Fruit fly (Drosophila melanogaster) whole organism, embryonic: Measurements from ENCODE around the gene EloB.

ENCODE experiments used
- Atf3 ChIP-seq: fragments of 200-800 bp; sonication (Bioruptor generic); optimal IDR thresholded peaks from 3 replicates; lab custom pipeline; 2016; ENCODE audit warnings: missing biosample characterization, missing genetic modification characterization
- C15 ChIP-seq: fragments of 200-800 bp; sonication (Bioruptor generic); IDR thresholded peaks from 3 replicates; pipeline ENCODE4 v1.3.6; 2022; ENCODE audit warnings: missing biosample characterization, missing genetic modification characterization
- CG11398 ChIP-seq: fragments of 200-800 bp; sonication (Bioruptor generic); optimal IDR thresholded peaks from 2 replicates; lab custom pipeline; 2016; ENCODE audit warnings: missing biosample characterization, missing genetic modification characterization
- CG11456 ChIP-seq: fragments of 200-800 bp; sonication (Bioruptor generic); IDR thresholded peaks from 3 replicates; pipeline ENCODE4 v1.3.6; 2022; ENCODE audit warnings: missing biosample characterization, missing genetic modification characterization
- CG12769 ChIP-seq: fragments of 200-800 bp; sonication (Bioruptor generic); optimal IDR thresholded peaks from 2 replicates; lab custom pipeline; 2019; ENCODE audit warnings: missing biosample characterization, mild to moderate bottlenecking, missing genetic modification characterization, moderate library complexity
- CG13287 ChIP-seq: fragments of 200-800 bp; sonication (Bioruptor generic); IDR thresholded peaks from 2 replicates; pipeline ENCODE4 v1.3.6; 2022; ENCODE audit warnings: missing biosample characterization, missing genetic modification characterization; ENCODE audit not compliant: partially characterized antibody
- CG16813 ChIP-seq: fragments of 200-800 bp; sonication (Bioruptor generic); IDR thresholded peaks from 3 replicates; pipeline ENCODE4 v1.3.6; 2022; ENCODE audit warnings: missing biosample characterization, missing genetic modification characterization; ENCODE audit not compliant: partially characterized antibody
- CG17568 ChIP-seq: fragments of 200-800 bp; sonication (Bioruptor generic); optimal IDR thresholded peaks from 2 replicates; lab custom pipeline; 2018; ENCODE audit warnings: missing biosample characterization, mild to moderate bottlenecking, missing genetic modification characterization, moderate library complexity
- CG17802 ChIP-seq: fragments of 200-800 bp; sonication (Bioruptor generic); optimal IDR thresholded peaks from 2 replicates; lab custom pipeline; 2018; ENCODE audit warnings: missing biosample characterization, mild to moderate bottlenecking, missing genetic modification characterization, moderate library complexity
- CG2116 ChIP-seq: fragments of 200-800 bp; sonication (Bioruptor generic); optimal IDR thresholded peaks from 3 replicates; lab custom pipeline; 2018; ENCODE audit warnings: missing biosample characterization, mild to moderate bottlenecking, missing genetic modification characterization
- CG30020 ChIP-seq: fragments of 200-800 bp; optimal IDR thresholded peaks from 2 replicates; lab custom pipeline; 2019; ENCODE audit warnings: missing biosample characterization, mild to moderate bottlenecking, missing genetic modification characterization, moderate library complexity
- CG3163 ChIP-seq: fragments of 200-800 bp; sonication (Bioruptor generic); optimal IDR thresholded peaks from 3 replicates; lab custom pipeline; 2016; ENCODE audit warnings: missing biosample characterization, missing genetic modification characterization
- CG33213 ChIP-seq: fragments of 200-800 bp; sonication (Bioruptor generic); optimal IDR thresholded peaks from 3 replicates; lab custom pipeline; 2016; ENCODE audit warnings: missing biosample characterization, missing genetic modification characterization
- CG34422 ChIP-seq: fragments of 200-800 bp; sonication (Bioruptor generic); IDR thresholded peaks from 3 replicates; pipeline ENCODE4 v1.3.6; 2022; ENCODE audit warnings: missing biosample characterization, missing genetic modification characterization
- CG6175 ChIP-seq: fragments of 200-800 bp; sonication (Bioruptor generic); IDR thresholded peaks from 3 replicates; pipeline ENCODE4 v1.3.6; 2022; ENCODE audit warnings: missing biosample characterization, missing genetic modification characterization
- CG8478 ChIP-seq: fragments of >200 bp; optimal IDR thresholded peaks from 2 replicates; lab custom pipeline; 2018
- CTCF ChIP-seq: fragments of 200-800 bp; sonication (Bioruptor generic); optimal IDR thresholded peaks from 2 replicates; lab custom pipeline; 2017; ENCODE audit warnings: missing biosample characterization, mild to moderate bottlenecking, missing genetic modification characterization, moderate library complexity
- Dip2 ChIP-seq: fragments of 200-800 bp; sonication (Bioruptor generic); IDR thresholded peaks from 2 replicates; pipeline ENCODE4 v1.3.6; 2022; ENCODE audit warnings: missing biosample characterization, missing genetic modification characterization
- Dref ChIP-seq: fragments of 200-800 bp; sonication (Bioruptor generic); IDR thresholded peaks from 2 replicates; pipeline ENCODE4 v1.3.6; 2022; ENCODE audit warnings: missing biosample characterization, missing genetic modification characterization
- Lim3 ChIP-seq: fragments of 200-800 bp; sonication (Bioruptor generic); IDR thresholded peaks from 2 replicates; pipeline ENCODE4 v1.3.6; 2022; ENCODE audit warnings: missing biosample characterization, missing genetic modification characterization
- Max ChIP-seq: fragments of 200-800 bp; sonication (Bioruptor generic); optimal IDR thresholded peaks from 2 replicates; lab custom pipeline; 2016; ENCODE audit warnings: missing biosample characterization, mild to moderate bottlenecking, missing genetic modification characterization
- NFAT ChIP-seq: fragments of 200-800 bp; sonication (Bioruptor generic); IDR thresholded peaks from 2 replicates; pipeline ENCODE4 v1.3.6; 2022; ENCODE audit warnings: missing biosample characterization, missing genetic modification characterization
- Opbp ChIP-seq: fragments of 200-800 bp; sonication (Bioruptor generic); IDR thresholded peaks from 3 replicates; pipeline ENCODE4 v1.3.6; 2022; ENCODE audit warnings: missing biosample characterization, missing genetic modification characterization; ENCODE audit not compliant: partially characterized antibody
- Poxn ChIP-seq: fragments of 200-800 bp; sonication (Bioruptor generic); IDR thresholded peaks from 2 replicates; pipeline ENCODE4 v1.3.6; 2022; ENCODE audit warnings: missing biosample characterization, missing genetic modification characterization
- Taf1 ChIP-seq: fragments of 200-800 bp; sonication (Bioruptor generic); IDR thresholded peaks from 2 replicates; pipeline ENCODE4 v1.3.6; 2022; ENCODE audit warnings: missing biosample characterization, missing genetic modification characterization
- aop ChIP-seq: fragments of 200-800 bp; sonication (Bioruptor generic); IDR thresholded peaks from 2 replicates; pipeline ENCODE4 v1.3.6; 2022; ENCODE audit warnings: missing biosample characterization, missing genetic modification characterization
- chm ChIP-seq: fragments of 200-800 bp; sonication (Bioruptor generic); IDR thresholded peaks from 2 replicates; pipeline ENCODE4 v1.3.6; 2022; ENCODE audit warnings: missing biosample characterization, missing genetic modification characterization
- crp ChIP-seq, 2 experiments: fragments of 200-800 bp; sonication (Bioruptor generic); optimal IDR thresholded peaks; 2 replicates in 1 of 2; 3 replicates in 1 of 2; lab custom pipeline; 2017; ENCODE audit warnings: missing biosample characterization in 2 of 2, missing genetic modification characterization in 2 of 2, mild to moderate bottlenecking in 1 of 2, moderate library complexity in 1 of 2
- dan ChIP-seq: fragments of 200-800 bp; sonication (Bioruptor generic); IDR thresholded peaks from 2 replicates; pipeline ENCODE4 v1.3.6; 2022; ENCODE audit warnings: missing biosample characterization, missing genetic modification characterization
- danr ChIP-seq: fragments of 200-800 bp; sonication (Bioruptor generic); IDR thresholded peaks from 2 replicates; pipeline ENCODE4 v1.3.6; 2022; ENCODE audit warnings: missing biosample characterization, missing genetic modification characterization
- dpn ChIP-seq, 2 experiments: fragments of 200-800 bp; sonication (Bioruptor generic); optimal IDR thresholded peaks; 3 replicates each; lab custom pipeline; 2016; ENCODE audit warnings: missing biosample characterization in 2 of 2, missing genetic modification characterization in 2 of 2
- en ChIP-seq: fragments of 200-800 bp; sonication (Bioruptor generic); optimal IDR thresholded peaks from 2 replicates; lab custom pipeline; 2016; ENCODE audit warnings: missing biosample characterization, missing genetic modification characterization
- fd102C ChIP-seq: fragments of 200-800 bp; sonication (Bioruptor generic); optimal IDR thresholded peaks from 2 replicates; lab custom pipeline; 2018; ENCODE audit warnings: missing biosample characterization, mild to moderate bottlenecking, missing genetic modification characterization, moderate library complexity
- grau ChIP-seq: fragments of 200-800 bp; optimal IDR thresholded peaks from 3 replicates; lab custom pipeline; 2019; ENCODE audit warnings: missing biosample characterization, mild to moderate bottlenecking, missing genetic modification characterization, moderate library complexity
- her ChIP-seq: fragments of 200-800 bp; sonication (Bioruptor generic); optimal IDR thresholded peaks from 2 replicates; lab custom pipeline; 2016; ENCODE audit warnings: missing biosample characterization, missing genetic modification characterization
- nerfin-2 ChIP-seq: fragments of 200-800 bp; sonication (Bioruptor generic); IDR thresholded peaks from 2 replicates; pipeline ENCODE4 v1.3.6; 2022; ENCODE audit warnings: missing biosample characterization, missing genetic modification characterization; ENCODE audit not compliant: partially characterized antibody
- pho ChIP-seq: fragments of 200-800 bp; sonication (Bioruptor generic); optimal IDR thresholded peaks from 2 replicates; lab custom pipeline; 2016; ENCODE audit warnings: missing biosample characterization, missing genetic modification characterization
- pros ChIP-seq: fragments of 200-800 bp; sonication (Bioruptor generic); optimal IDR thresholded peaks from 3 replicates; lab custom pipeline; 2019; ENCODE audit warnings: missing biosample characterization, mild to moderate bottlenecking, missing genetic modification characterization, moderate library complexity
- ro ChIP-seq: fragments of 200-800 bp; sonication (Bioruptor generic); IDR thresholded peaks from 2 replicates; pipeline ENCODE4 v1.3.6; 2022; ENCODE audit warnings: missing biosample characterization, missing genetic modification characterization
- slou ChIP-seq: fragments of 200-800 bp; sonication (Bioruptor generic); optimal IDR thresholded peaks from 3 replicates; lab custom pipeline; 2016; ENCODE audit warnings: missing biosample characterization, missing genetic modification characterization
- so ChIP-seq: fragments of 200-800 bp; sonication (Bioruptor generic); IDR thresholded peaks from 3 replicates; pipeline ENCODE4 v1.3.6; 2022; ENCODE audit warnings: missing biosample characterization, missing genetic modification characterization
- stwl ChIP-seq: fragments of 200-800 bp; sonication (Bioruptor generic); optimal IDR thresholded peaks from 3 replicates; lab custom pipeline; 2018; ENCODE audit warnings: missing biosample characterization, mild to moderate bottlenecking, missing genetic modification characterization, moderate library complexity
- sug ChIP-seq: fragments of 200-800 bp; optimal IDR thresholded peaks from 2 replicates; lab custom pipeline; 2019; ENCODE audit warnings: missing biosample characterization, mild to moderate bottlenecking, missing genetic modification characterization, moderate library complexity
- unc-4 ChIP-seq: fragments of 200-800 bp; sonication (Bioruptor generic); IDR thresholded peaks from 2 replicates; pipeline ENCODE4 v1.3.6; 2022; ENCODE audit warnings: missing biosample characterization, missing genetic modification characterization; ENCODE audit not compliant: partially characterized antibody

Gene EloB

DNA sequence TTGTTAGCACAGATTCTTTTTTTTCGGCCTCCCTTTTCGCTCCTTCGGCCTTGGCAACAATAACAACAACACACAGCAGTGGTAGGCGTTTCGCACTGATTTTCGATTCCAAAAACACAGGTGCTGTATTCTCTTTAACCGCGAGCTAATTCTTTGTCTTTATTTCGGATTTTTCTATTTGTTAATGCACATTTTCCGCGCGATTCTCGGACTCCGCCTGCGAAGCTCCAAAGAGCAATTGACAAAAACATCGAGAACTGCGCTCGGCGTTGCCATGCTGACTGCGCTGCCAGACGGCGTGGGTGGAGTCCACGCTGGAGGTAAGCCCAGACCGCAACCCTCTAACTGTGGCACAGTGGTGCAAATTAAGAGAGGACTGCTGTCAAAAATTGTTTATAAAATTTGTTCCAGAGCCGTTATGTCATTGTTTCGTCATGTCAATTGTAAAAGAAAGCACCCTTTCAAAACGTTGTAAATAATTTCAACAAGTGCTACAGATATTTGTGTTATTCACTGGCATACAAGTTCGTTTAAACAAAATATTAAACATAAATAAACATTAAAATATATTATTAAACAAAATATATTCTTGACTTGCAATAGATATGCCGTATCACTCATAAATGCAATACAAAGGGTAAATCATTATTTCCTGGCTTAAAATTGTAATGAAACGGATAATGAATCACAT is 22.1 kb downstream of the EloB start, which contains the start of the genes DPCoAC and CG5180 (continued):
- TF ChIP-seq dan (GFP tag; lab: Robert Waterston, UW), result no peak
- peak; percentile 51 for TF ChIP-seq her (GFP tag; lab: Kevin White, UChicago)
- peak; percentile 89 for TF ChIP-seq CG11456 (GFP tag; lab: Robert Waterston, UW)
- TF ChIP-seq C15 (GFP tag; lab: Robert Waterston, UW), result no peak
- TF ChIP-seq Dref, result peak; percentile 60
- peak; percentile 68 for TF ChIP-seq sug (tag; lab: Kevin White, UChicago)
- no peak for TF ChIP-seq aop (GFP tag; lab: Robert Waterston, UW)
- peak; percentile 81 for TF ChIP-seq chm
- peak; percentile 92 for TF ChIP-seq NFAT (GFP tag; lab: Robert Waterston, UW)
- peak; percentile 70 for TF ChIP-seq pho (GFP tag; lab: Kevin White, UChicago)
- peak; percentile 53; the same call in 1 of the 3 replicates for TF ChIP-seq so (GFP tag; lab: Robert Waterston, UW)
- no peak for TF ChIP-seq Lim3 (GFP tag; lab: Robert Waterston, UW)
- no peak for TF ChIP-seq fd102C (GFP tag; lab: Kevin White, UChicago)
- peak; percentile 50 for TF ChIP-seq unc-4
- TF ChIP-seq CG3163, result peak; percentile 76
- TF ChIP-seq CG34422 (GFP tag; lab: Robert Waterston, UW), result peak; percentile 75
- TF ChIP-seq CG2116 (GFP tag; lab: Kevin White, UChicago), result peak; percentile 54
- peak; percentile 5 for TF ChIP-seq CG17802 (tag; lab: Kevin White, UChicago)
- peak; percentile 52 for TF ChIP-seq slou (GFP tag; lab: Kevin White, UChicago)
- TF ChIP-seq Atf3 (GFP tag; lab: Kevin White, UChicago), result peak; percentile 14
- TF ChIP-seq CG17568 (GFP tag; lab: Kevin White, UChicago), result peak; percentile 6
- TF ChIP-seq CG30020 (tag; lab: Kevin White, UChicago), result peak; percentile 32
- peak; percentile 68 to 73 for TF ChIP-seq dpn (GFP tag; optimal IDR thresholded peaks at IDR 0.05; lab: Kevin White, UChicago)
- peak; percentile 60 for TF ChIP-seq grau (tag; lab: Kevin White, UChicago)
- TF ChIP-seq CG33213, result peak; percentile 69
- peak; percentile 75 for TF ChIP-seq CG12769
- TF ChIP-seq CG13287 (GFP tag; lab: Robert Waterston, UW), result peak; percentile 52
- peak in 1 of 2 experiments; percentile 36 for TF ChIP-seq crp (GFP tag; optimal IDR thresholded peaks at IDR 0.05; lab: Kevin White, UChicago)
- TF ChIP-seq Max (GFP tag; lab: Kevin White, UChicago), result peak; percentile 53
- TF ChIP-seq stwl, result peak; percentile 47
- TF ChIP-seq Dip2 (GFP tag; lab: Robert Waterston, UW), result no peak
- TF ChIP-seq pros (GFP tag; lab: Kevin White, UChicago), result no peak
- peak; percentile 51 for TF ChIP-seq CG16813 (GFP tag; lab: Robert Waterston, UW)
- TF ChIP-seq CTCF (GFP tag; lab: Kevin White, UChicago), result peak; percentile 56
- TF ChIP-seq CG6175 (GFP tag; lab: Robert Waterston, UW), result peak; percentile 72; the same call in 2 of the 3 replicates
- TF ChIP-seq en (GFP tag; lab: Kevin White, UChicago), result no peak
- peak; percentile 43 for TF ChIP-seq ro (GFP tag; lab: Robert Waterston, UW)
- 0 out of 2 replicates have a peak, but pooled peaks have one; percentile 33 for TF ChIP-seq danr (GFP tag; lab: Robert Waterston, UW)
- TF ChIP-seq CG8478 (lab: Kevin White, UChicago), result no peak
- peak; percentile 35; the same call in 1 of the 2 replicates for TF ChIP-seq Taf1 (GFP tag; lab: Robert Waterston, UW)
- TF ChIP-seq Poxn, result no peak
- TF ChIP-seq CG11398 (GFP tag; lab: Kevin White, UChicago), result peak; percentile 7
- TF ChIP-seq nerfin-2 (GFP tag; lab: Robert Waterston, UW), result peak; percentile 61
- TF ChIP-seq Opbp (GFP tag; lab: Robert Waterston, UW), result peak; percentile 82
